Worm (Caenorhabditis elegans): ENCODE data around the gene B0252.1.

The B0252.1 gene

DNA sequence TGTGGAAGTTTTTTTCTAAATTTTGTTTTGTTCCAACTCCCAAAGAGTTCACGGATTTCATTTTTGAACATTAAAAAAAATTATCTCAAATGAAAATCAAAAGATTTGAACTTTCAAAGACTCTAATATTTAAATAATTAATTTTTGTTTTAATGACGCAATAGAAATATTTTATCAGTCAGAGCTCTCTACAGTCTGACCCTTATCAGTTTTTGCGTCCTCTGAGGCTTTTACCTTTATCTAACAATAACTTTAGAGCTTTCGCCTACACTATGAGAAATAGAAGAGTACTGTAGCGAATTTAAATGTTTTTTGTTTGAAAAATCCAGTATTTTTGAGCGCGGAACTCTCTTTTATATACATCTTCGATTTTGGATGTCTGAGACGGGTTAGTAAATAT lies 618 bp upstream of the B0252.1 start, which contains the start of gene B0252.5:
B0252.5 (minus strand) TSS at position 17 of the 400 bp plus-strand sequence.
- TF ChIP-seq ama-1 (optimal IDR thresholded peaks at IDR 0.05): no peak
- TF ChIP-seq sma-9 (GFP tag; optimal IDR thresholded peaks at IDR 0.05): peak; percentile 37
- no peak for TF ChIP-seq sma-9 (tag; optimal IDR thresholded peaks at IDR 0.05)
- TF ChIP-seq fos-1 (tag; optimal IDR thresholded peaks at IDR 0.05): peak; percentile 53

DNA sequence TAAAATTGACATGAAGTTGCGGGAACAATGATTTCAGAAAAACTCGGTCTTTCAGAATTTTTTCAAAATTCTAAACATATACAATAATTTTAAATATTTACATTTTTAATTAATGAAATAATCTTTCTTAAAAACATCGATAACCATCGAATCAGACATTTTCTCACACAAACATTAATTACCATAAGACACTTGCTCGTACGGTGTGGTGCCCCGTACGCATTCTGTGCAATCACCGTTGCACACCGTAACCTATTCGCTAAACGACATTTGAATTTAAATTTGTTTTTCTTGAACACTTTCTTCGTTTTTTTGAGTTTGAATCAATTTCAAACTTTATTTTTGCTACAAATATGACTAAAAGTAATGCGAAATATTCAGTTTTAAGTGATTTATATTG lies 4.3 kb downstream of the B0252.1 start:
- no peak for TF ChIP-seq peb-1 (tag; optimal IDR thresholded peaks at IDR 0.05)
- no peak for TF ChIP-seq nhr-77 (tag; optimal IDR thresholded peaks at IDR 0.05)
- TF ChIP-seq nhr-25 (tag; optimal IDR thresholded peaks at IDR 0.05): no peak
- no peak for TF ChIP-seq nhr-12 (tag; optimal IDR thresholded peaks at IDR 0.05)
- TF ChIP-seq sma-9 (GFP tag; optimal IDR thresholded peaks at IDR 0.05): no peak
- TF ChIP-seq sma-9 (tag; optimal IDR thresholded peaks at IDR 0.05): no peak
- no peak for TF ChIP-seq zag-1 (tag; optimal IDR thresholded peaks at IDR 0.05)
- TF ChIP-seq egl-27 (tag; optimal IDR thresholded peaks at IDR 0.05): no peak
- no peak for TF ChIP-seq sma-3 (GFP tag; optimal IDR thresholded peaks at IDR 0.05)
- TF ChIP-seq nhr-237 (tag; optimal IDR thresholded peaks at IDR 0.05): no peak
- TF ChIP-seq aly-2 (tag; optimal IDR thresholded peaks at IDR 0.05): no peak
- TF ChIP-seq skn-1 (tag; optimal IDR thresholded peaks at IDR 0.05): no peak
- TF ChIP-seq elt-1 (tag; optimal IDR thresholded peaks at IDR 0.05): no peak
- TF ChIP-seq elt-3 (tag; optimal IDR thresholded peaks at IDR 0.05): no peak
- TF ChIP-seq ztf-11 (tag; optimal IDR thresholded peaks at IDR 0.05): no peak
- no peak for TF ChIP-seq nhr-11 (tag; optimal IDR thresholded peaks at IDR 0.05)
- TF ChIP-seq lin-39 (tag; optimal IDR thresholded peaks at IDR 0.05): no peak
- no peak for TF ChIP-seq unc-55 (GFP tag; optimal IDR thresholded peaks at IDR 0.05)
- no peak for TF ChIP-seq ZK546.5 (tag; optimal IDR thresholded peaks at IDR 0.05)
- no peak for TF ChIP-seq ztf-4 (tag; optimal IDR thresholded peaks at IDR 0.05)
- TF ChIP-seq lin-11 (tag; optimal IDR thresholded peaks at IDR 0.05): no peak

ce11 chrII:6926054-6926453 lies 6.6 kb downstream of the B0252.1 start:
- TF ChIP-seq nhr-77 (tag; optimal IDR thresholded peaks at IDR 0.05): no peak
- no peak for TF ChIP-seq ztf-4 (tag; optimal IDR thresholded peaks at IDR 0.05)
- TF ChIP-seq ama-1 (optimal IDR thresholded peaks at IDR 0.05): no peak
- TF ChIP-seq nhr-129 (tag; optimal IDR thresholded peaks at IDR 0.05): no peak
- no peak for TF ChIP-seq nhr-6 (tag; optimal IDR thresholded peaks at IDR 0.05)
- no peak for TF ChIP-seq C34F6.9 (tag; optimal IDR thresholded peaks at IDR 0.05)
- no peak for TF ChIP-seq ztf-11 (tag; optimal IDR thresholded peaks at IDR 0.05)
- no peak for TF ChIP-seq ztf-1 (GFP tag; conservative IDR thresholded peaks at IDR 0.05)
- TF ChIP-seq lin-39 (tag; optimal IDR thresholded peaks at IDR 0.05): no peak
- no peak for TF ChIP-seq zag-1 (tag; optimal IDR thresholded peaks at IDR 0.05)
- no peak for TF ChIP-seq lin-13 (GFP tag; optimal IDR thresholded peaks at IDR 0.05)

DNA sequence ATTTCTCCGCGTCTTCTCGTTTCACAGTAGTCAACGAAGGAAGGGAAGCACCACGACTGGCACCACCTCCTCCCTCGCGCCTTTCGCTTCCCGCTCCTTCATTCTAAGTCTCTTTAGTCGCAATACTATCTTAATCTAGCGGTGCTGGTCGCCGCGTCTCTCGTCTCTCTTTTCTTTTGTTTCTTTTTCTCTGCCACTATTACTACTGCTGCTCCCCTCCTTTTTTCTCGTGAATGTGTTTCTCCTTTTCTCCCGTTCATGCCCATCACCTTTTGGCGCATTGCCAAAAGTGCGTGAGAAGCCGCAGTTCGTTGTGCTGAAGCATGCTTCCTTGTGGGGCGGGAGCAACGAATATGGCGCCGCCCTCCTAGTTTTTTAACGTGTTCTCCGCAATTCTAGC lies 7.0 kb downstream of the B0252.1 start:
- TF ChIP-seq zag-1 (tag; optimal IDR thresholded peaks at IDR 0.05) (peak; percentile 86), snpc-4 (tag; optimal IDR thresholded peaks at IDR 0.05) (peak; percentile 30), lin-13 (GFP tag; optimal IDR thresholded peaks at IDR 0.05) (peak; percentile 39), nhr-237 (tag; optimal IDR thresholded peaks at IDR 0.05) (no peak), Y55F3AM.14 (GFP tag; optimal IDR thresholded peaks at IDR 0.05) (peak; percentile 60), ama-1 (optimal IDR thresholded peaks at IDR 0.05) (peak; percentile 46), ZK546.5 (tag; optimal IDR thresholded peaks at IDR 0.05) (no peak), F13H6.1 (tag; optimal IDR thresholded peaks at IDR 0.05) (peak; percentile 86), gmeb-1 (tag; optimal IDR thresholded peaks at IDR 0.05) (peak; percentile 47), egl-27 (tag; optimal IDR thresholded peaks at IDR 0.05) (peak; percentile 65), fos-1 (tag; optimal IDR thresholded peaks at IDR 0.05) (peak; percentile 92), aly-2 (tag; optimal IDR thresholded peaks at IDR 0.05) (no peak), blmp-1 (tag; optimal IDR thresholded peaks at IDR 0.05; ENCODE audit: insufficient read depth) (peak; percentile 82), nhr-23 (tag; optimal IDR thresholded peaks at IDR 0.05) (no peak), lsy-2 (tag; optimal IDR thresholded peaks at IDR 0.05) (peak; percentile 45 to 77), C34F6.9 (tag; optimal IDR thresholded peaks at IDR 0.05) (peak; percentile 77), ztf-4 (tag; optimal IDR thresholded peaks at IDR 0.05) (peak; percentile 61), nhr-25 (tag; optimal IDR thresholded peaks at IDR 0.05) (peak; percentile 60), sem-4 (tag; optimal IDR thresholded peaks at IDR 0.05) (peak; percentile 44), peb-1 (tag; optimal IDR thresholded peaks at IDR 0.05) (peak; percentile 14), mab-5 (tag; optimal IDR thresholded peaks at IDR 0.05) (peak; percentile 20), unc-55 (GFP tag; optimal IDR thresholded peaks at IDR 0.05) (peak; percentile 88), lin-11 (tag; optimal IDR thresholded peaks at IDR 0.05) (peak; percentile 43), nhr-129 (tag; optimal IDR thresholded peaks at IDR 0.05) (peak; percentile 78), nhr-6 (tag; optimal IDR thresholded peaks at IDR 0.05) (no peak), alr-1 (tag; optimal IDR thresholded peaks at IDR 0.05) (no peak), sma-3 (GFP tag; optimal IDR thresholded peaks at IDR 0.05) (peak; percentile 55), sma-9 (GFP tag; optimal IDR thresholded peaks at IDR 0.05) (peak; percentile 80), sma-9 (tag; optimal IDR thresholded peaks at IDR 0.05) (no peak), nhr-21 (tag; optimal IDR thresholded peaks at IDR 0.05) (peak; percentile 7), nhr-10 (tag; optimal IDR thresholded peaks at IDR 0.05) (no peak), crh-2 (tag; optimal IDR thresholded peaks at IDR 0.05) (peak; percentile 86), mdl-1 (tag; optimal IDR thresholded peaks at IDR 0.05) (peak; percentile 26 to 77)
